Fruit fly (Drosophila melanogaster) whole organism, prepupa: ENCODE results near the gene CG16756.

Experiments
- CG10669 ChIP-seq: fragments of 200-800 bp; sonication (Bioruptor generic); optimal IDR thresholded peaks from 3 replicates; lab custom pipeline; 2018; ENCODE audit warnings: missing biosample characterization, mild to moderate bottlenecking, missing genetic modification characterization, moderate library complexity
- CG6276 ChIP-seq: fragments of 200-800 bp; sonication (Bioruptor generic); optimal IDR thresholded peaks from 2 replicates; lab custom pipeline; 2017; ENCODE audit warnings: missing biosample characterization, mild to moderate bottlenecking, missing genetic modification characterization
- Lpt ChIP-seq: fragments of 200-800 bp; sonication (Bioruptor generic); optimal IDR thresholded peaks from 3 replicates; lab custom pipeline; 2016; ENCODE audit warnings: missing biosample characterization, missing genetic modification characterization

- no peak for TF ChIP-seq Lpt
- TF ChIP-seq CG10669, result no peak
- no peak for TF ChIP-seq CG6276
These were observed 9.3 kb upstream of the CG16756 start for dm6 chrX:5417836-5418554.
